Worm (Caenorhabditis elegans) whole organism, early embryonic: Measurements from ENCODE around the gene Y116A8C.463.

Source experiments
- ceh-13 ChIP-seq: fragments of 200-800 bp; sonication (Bioruptor generic); optimal IDR thresholded peaks from 2 replicates; lab custom pipeline; 2018; ENCODE audit warnings: mild to moderate bottlenecking, missing genetic modification characterization, missing compliant biosample characterization
- hmg-4 ChIP-seq: fragments of 200-800 bp; sonication (Bioruptor generic); optimal IDR thresholded peaks from 2 replicates; lab custom pipeline; 2018; ENCODE audit warnings: mild to moderate bottlenecking, missing genetic modification characterization, missing compliant biosample characterization
- sea-1 ChIP-seq: fragments of 200-800 bp; sonication (Bioruptor generic); conservative IDR thresholded peaks from 2 replicates; pipeline ENCODE4 v1.3.6; 2022; ENCODE audit warnings: missing genetic modification characterization, missing compliant biosample characterization

DNA sequence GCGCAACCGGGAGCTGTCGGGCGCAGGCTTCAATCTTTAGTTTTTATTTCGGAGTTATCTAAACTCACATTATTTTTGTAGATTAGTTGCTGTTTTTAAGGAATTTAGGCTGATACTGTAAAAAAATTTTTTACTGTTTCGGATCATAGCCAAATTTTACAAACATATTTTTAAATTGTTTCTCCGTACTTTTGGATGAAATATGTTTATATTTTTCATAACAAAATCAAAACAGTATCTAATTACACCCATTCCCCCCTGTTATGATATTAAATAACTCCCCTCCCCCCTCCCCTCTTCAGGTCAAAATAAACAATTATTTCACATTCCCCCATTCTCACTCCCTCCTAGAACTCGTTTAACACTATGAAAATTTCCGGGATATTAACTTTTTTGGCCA is 3.8 kb upstream of the Y116A8C.463 start, which contains the start of gene Y116A8C.3:
- TF ChIP-seq hmg-4 (GFP tag; lab: Kevin White, UChicago) (no peak), ceh-13 (no peak), sea-1 (no peak)
